Worm (Caenorhabditis elegans): ENCODE measurements around the gene gpa-12.

ce11 chrX:9291345-9291744 lies 48.0 kb downstream of the gpa-12 start, which contains the start of gene B0416.3:
- TF ChIP-seq nhr-11 (tag; optimal IDR thresholded peaks at IDR 0.05), result no peak
- no peak for TF ChIP-seq unc-86 (tag; optimal IDR thresholded peaks at IDR 0.05)
- no peak for TF ChIP-seq hlh-30 (tag; optimal IDR thresholded peaks at IDR 0.05; ENCODE audit: insufficient read depth)
- TF ChIP-seq syd-9 (tag; optimal IDR thresholded peaks at IDR 0.05), result no peak
- TF ChIP-seq elt-2 (tag; optimal IDR thresholded peaks at IDR 0.05), result no peak
- TF ChIP-seq pros-1 (tag; optimal IDR thresholded peaks at IDR 0.05), result no peak
- no peak for TF ChIP-seq Y22D7AL.16 (tag; optimal IDR thresholded peaks at IDR 0.05)
- TF ChIP-seq K02D7.2 (tag; optimal IDR thresholded peaks at IDR 0.05), result no peak
- no peak for TF ChIP-seq C38D4.7 (GFP tag; optimal IDR thresholded peaks at IDR 0.05)
- no peak for TF ChIP-seq sox-4 (tag; optimal IDR thresholded peaks at IDR 0.05)
- TF ChIP-seq ets-4 (tag; optimal IDR thresholded peaks at IDR 0.05), result no peak
- TF ChIP-seq eyg-1 (tag; optimal IDR thresholded peaks at IDR 0.05), result no peak

All from whole organism, late embryonic.